Fruit fly (Drosophila melanogaster) whole organism, embryonic: ENCODE data around the gene Ctr9.

Experiments used
- Adf1 ChIP-seq: fragments of 200-800 bp; sonication (Bioruptor generic); IDR thresholded peaks from 2 replicates; pipeline ENCODE4 v1.3.6; 2022; ENCODE audit warnings: missing biosample characterization, missing genetic modification characterization
- B-H2 ChIP-seq: fragments of 200-800 bp; sonication (Bioruptor generic); optimal IDR thresholded peaks from 2 replicates; lab custom pipeline; 2018; ENCODE audit warnings: missing biosample characterization, mild to moderate bottlenecking, missing genetic modification characterization
- BEAF-32 ChIP-seq: fragments of 200-800 bp; sonication (Bioruptor generic); optimal IDR thresholded peaks from 3 replicates; lab custom pipeline; 2017; ENCODE audit warnings: missing biosample characterization, missing genetic modification characterization, mild to moderate bottlenecking, moderate library complexity, missing genetic modification reagents
- Bgb ChIP-seq: fragments of 200-800 bp; sonication (Bioruptor generic); IDR thresholded peaks from 2 replicates; pipeline ENCODE4 v1.3.6; 2022; ENCODE audit warnings: missing biosample characterization, missing genetic modification characterization; ENCODE audit not compliant: partially characterized antibody
- CG11247 ChIP-seq: fragments of 200-800 bp; sonication (Bioruptor generic); IDR thresholded peaks from 2 replicates; pipeline ENCODE4 v1.3.6; 2022; ENCODE audit warnings: missing biosample characterization, missing genetic modification characterization
- CG1233 ChIP-seq: fragments of 200-800 bp; sonication (Bioruptor generic); optimal IDR thresholded peaks from 4 replicates; lab custom pipeline; 2018; ENCODE audit warnings: missing biosample characterization, mild to moderate bottlenecking, missing genetic modification characterization
- CG13287 ChIP-seq: fragments of 200-800 bp; sonication (Bioruptor generic); IDR thresholded peaks from 2 replicates; pipeline ENCODE4 v1.3.6; 2022; ENCODE audit warnings: missing biosample characterization, missing genetic modification characterization; ENCODE audit not compliant: partially characterized antibody
- CG14860 ChIP-seq: fragments of 200-800 bp; sonication (Bioruptor generic); IDR thresholded peaks from 3 replicates; pipeline ENCODE4 v1.3.6; 2022; ENCODE audit warnings: missing biosample characterization, missing genetic modification characterization; ENCODE audit not compliant: partially characterized antibody
- CG17186 ChIP-seq: fragments of 200-800 bp; sonication (Bioruptor generic); optimal IDR thresholded peaks from 3 replicates; lab custom pipeline; 2017; ENCODE audit warnings: missing biosample characterization, missing genetic modification reagents, missing genetic modification characterization
- CG3281 ChIP-seq: fragments of 200-800 bp; sonication (Bioruptor generic); optimal IDR thresholded peaks from 3 replicates; lab custom pipeline; 2017; ENCODE audit warnings: missing biosample characterization, mild to moderate bottlenecking, missing genetic modification characterization
- CG3995 ChIP-seq: fragments of 200-800 bp; sonication (Bioruptor generic); optimal IDR thresholded peaks from 3 replicates; lab custom pipeline; 2016; ENCODE audit warnings: missing biosample characterization, missing genetic modification characterization
- CG7928 ChIP-seq: fragments of 200-800 bp; sonication (Bioruptor generic); optimal IDR thresholded peaks from 2 replicates; lab custom pipeline; 2017; ENCODE audit warnings: missing biosample characterization, mild to moderate bottlenecking, missing genetic modification characterization
- CG7963 ChIP-seq: fragments of 200-800 bp; sonication (Bioruptor generic); IDR thresholded peaks from 3 replicates; pipeline ENCODE4 v1.3.6; 2022; ENCODE audit warnings: missing biosample characterization, missing genetic modification characterization; ENCODE audit not compliant: partially characterized antibody
- Dll ChIP-seq: fragments of 200-800 bp; sonication (Bioruptor generic); IDR thresholded peaks from 4 replicates; pipeline ENCODE4 v1.3.6; 2022; ENCODE audit warnings: missing biosample characterization, missing genetic modification characterization; ENCODE audit not compliant: partially characterized antibody
- Doc3 ChIP-seq: fragments of 200-800 bp; sonication (Bioruptor generic); IDR thresholded peaks from 3 replicates; pipeline ENCODE4 v1.3.6; 2022; ENCODE audit warnings: missing biosample characterization, missing genetic modification characterization; ENCODE audit not compliant: partially characterized antibody
- Dp ChIP-seq: fragments of 200-800 bp; sonication (Bioruptor generic); optimal IDR thresholded peaks from 2 replicates; lab custom pipeline; 2018; ENCODE audit warnings: missing biosample characterization, mild to moderate bottlenecking, missing genetic modification characterization, moderate library complexity
- Dref ChIP-seq: fragments of 200-800 bp; sonication (Bioruptor generic); IDR thresholded peaks from 2 replicates; pipeline ENCODE4 v1.3.6; 2022; ENCODE audit warnings: missing biosample characterization, missing genetic modification characterization
- Ets97D ChIP-seq: fragments of 200-800 bp; sonication (Bioruptor generic); optimal IDR thresholded peaks from 3 replicates; lab custom pipeline; 2016; ENCODE audit warnings: missing biosample characterization, missing genetic modification characterization
- Fer1 ChIP-seq: fragments of 200-800 bp; sonication (Bioruptor generic); optimal IDR thresholded peaks from 2 replicates; lab custom pipeline; 2017; ENCODE audit warnings: missing biosample characterization, mild to moderate bottlenecking, missing genetic modification characterization
- HHEX ChIP-seq: fragments of 200-800 bp; sonication (Bioruptor generic); optimal IDR thresholded peaks from 3 replicates; lab custom pipeline; 2017; ENCODE audit warnings: missing biosample characterization, mild to moderate bottlenecking, missing genetic modification characterization, missing genetic modification reagents
- HmgZ ChIP-seq: fragments of 200-800 bp; sonication (Bioruptor generic); optimal IDR thresholded peaks from 2 replicates; lab custom pipeline; 2018; ENCODE audit warnings: missing biosample characterization, mild to moderate bottlenecking, missing genetic modification characterization
- Hr78 ChIP-seq, 2 experiments: fragments of 200-800 bp in 1 of 2; fragments of >200 bp in 1 of 2; sonication (Bioruptor generic) in 1 of 2; optimal IDR thresholded peaks; 2 replicates each; lab custom pipeline; 2017 to 2019; ENCODE audit warnings: missing biosample characterization in 2 of 2, missing genetic modification characterization in 2 of 2, mild to moderate bottlenecking in 1 of 2, moderate library complexity in 1 of 2
- Jarid2 ChIP-seq: fragments of 200-800 bp; sonication (Bioruptor generic); optimal IDR thresholded peaks from 3 replicates; lab custom pipeline; 2017; ENCODE audit warnings: mild to moderate bottlenecking, missing biosample characterization, missing genetic modification reagents, missing genetic modification characterization
- MBD-R2 ChIP-seq: fragments of 200-800 bp; sonication (Bioruptor generic); IDR thresholded peaks from 2 replicates; pipeline ENCODE4 v1.3.6; 2022; ENCODE audit warnings: missing biosample characterization, missing genetic modification characterization
- Myb ChIP-seq: fragments of 200-800 bp; sonication (Bioruptor generic); optimal IDR thresholded peaks from 2 replicates; lab custom pipeline; 2016; ENCODE audit warnings: missing biosample characterization, missing genetic modification characterization
- Scr ChIP-seq: fragments of 200-800 bp; sonication (Bioruptor generic); IDR thresholded peaks from 2 replicates; pipeline ENCODE4 v1.3.6; 2022; ENCODE audit warnings: missing biosample characterization, missing genetic modification characterization; ENCODE audit not compliant: partially characterized antibody
- Side ChIP-seq: fragments of 200-800 bp; sonication (Bioruptor generic); optimal IDR thresholded peaks from 2 replicates; lab custom pipeline; 2016; ENCODE audit warnings: missing biosample characterization, missing genetic modification characterization
- Sry-δ ChIP-seq: fragments of 200-800 bp; sonication (Bioruptor generic); optimal IDR thresholded peaks from 2 replicates; lab custom pipeline; 2016; ENCODE audit warnings: missing biosample characterization, missing genetic modification characterization
- amos ChIP-seq: fragments of 200-800 bp; sonication (Bioruptor generic); IDR thresholded peaks from 2 replicates; pipeline ENCODE4 v1.3.6; 2022; ENCODE audit warnings: missing biosample characterization, missing genetic modification characterization; ENCODE audit not compliant: partially characterized antibody
- ara ChIP-seq: fragments of 200-800 bp; sonication (Bioruptor generic); IDR thresholded peaks from 2 replicates; pipeline ENCODE4 v1.3.6; 2022; ENCODE audit warnings: missing biosample characterization, missing genetic modification characterization
- ash1 ChIP-seq: fragments of 200-800 bp; sonication (Bioruptor generic); optimal IDR thresholded peaks from 2 replicates; lab custom pipeline; 2018; ENCODE audit warnings: missing biosample characterization, mild to moderate bottlenecking, missing genetic modification characterization
- ato ChIP-seq: fragments of 200-800 bp; sonication (Bioruptor generic); IDR thresholded peaks from 2 replicates; pipeline ENCODE4 v1.3.6; 2022; ENCODE audit warnings: missing biosample characterization, missing genetic modification characterization; ENCODE audit not compliant: partially characterized antibody
- ci ChIP-seq: fragments of 200-800 bp; sonication (Bioruptor generic); IDR thresholded peaks from 3 replicates; pipeline ENCODE4 v1.3.6; 2022; ENCODE audit warnings: missing biosample characterization, missing genetic modification characterization
- crp ChIP-seq, 2 experiments: fragments of 200-800 bp; sonication (Bioruptor generic); optimal IDR thresholded peaks; 2 replicates in 1 of 2; 3 replicates in 1 of 2; lab custom pipeline; 2017; ENCODE audit warnings: missing biosample characterization in 2 of 2, missing genetic modification characterization in 2 of 2, mild to moderate bottlenecking in 1 of 2, moderate library complexity in 1 of 2
- dysf ChIP-seq: fragments of 200-800 bp; sonication (Bioruptor generic); IDR thresholded peaks from 3 replicates; pipeline ENCODE4 v1.3.6; 2022; ENCODE audit warnings: missing biosample characterization, missing genetic modification characterization
- exex ChIP-seq: fragments of 200-800 bp; sonication (Bioruptor generic); optimal IDR thresholded peaks from 4 replicates; lab custom pipeline; 2018; ENCODE audit warnings: missing biosample characterization, mild to moderate bottlenecking, missing genetic modification characterization, moderate library complexity
- gce ChIP-seq: fragments of 200-800 bp; sonication (Bioruptor generic); IDR thresholded peaks from 3 replicates; pipeline ENCODE4 v1.3.6; 2022; ENCODE audit warnings: missing biosample characterization, missing genetic modification characterization
- hbn ChIP-seq: fragments of 200-800 bp; sonication (Bioruptor generic); IDR thresholded peaks from 2 replicates; pipeline ENCODE4 v1.3.6; 2022; ENCODE audit warnings: missing biosample characterization, missing genetic modification characterization; ENCODE audit not compliant: partially characterized antibody
- knrl ChIP-seq: fragments of 200-800 bp; sonication (Bioruptor generic); IDR thresholded peaks from 3 replicates; pipeline ENCODE4 v1.3.6; 2022; ENCODE audit warnings: missing biosample characterization, missing genetic modification characterization; ENCODE audit not compliant: partially characterized antibody
- onecut ChIP-seq: fragments of 200-800 bp; sonication (Bioruptor generic); IDR thresholded peaks from 2 replicates; pipeline ENCODE4 v1.3.6; 2022; ENCODE audit warnings: missing biosample characterization, missing genetic modification characterization
- p53 ChIP-seq: fragments of 200-800 bp; sonication (Bioruptor generic); optimal IDR thresholded peaks from 2 replicates; lab custom pipeline; 2016; ENCODE audit warnings: missing biosample characterization, missing genetic modification characterization
- pum ChIP-seq: fragments of 200-800 bp; sonication (Bioruptor generic); optimal IDR thresholded peaks from 2 replicates; lab custom pipeline; 2016; ENCODE audit warnings: missing biosample characterization, missing genetic modification characterization
- sens ChIP-seq: fragments of 200-800 bp; sonication (Bioruptor generic); peaks from one replicate; lab custom pipeline; 2016; ENCODE audit warnings: missing biosample characterization, missing genetic modification characterization
- sisA ChIP-seq: fragments of 200-800 bp; sonication (Bioruptor generic); IDR thresholded peaks from 2 replicates; pipeline ENCODE4 v1.3.6; 2022; ENCODE audit warnings: missing biosample characterization, missing genetic modification characterization
- sna ChIP-seq: fragments of 200-800 bp; sonication (Bioruptor generic); IDR thresholded peaks from 2 replicates; pipeline ENCODE4 v1.3.6; 2022; ENCODE audit warnings: missing biosample characterization, missing genetic modification characterization; ENCODE audit not compliant: partially characterized antibody
- tna ChIP-seq: fragments of 200-800 bp; sonication (Bioruptor generic); IDR thresholded peaks from 2 replicates; pipeline ENCODE4 v1.3.6; 2022; ENCODE audit warnings: missing biosample characterization, missing genetic modification characterization; ENCODE audit not compliant: partially characterized antibody
- trem ChIP-seq: fragments of 200-800 bp; optimal IDR thresholded peaks from 3 replicates; lab custom pipeline; 2019; ENCODE audit warnings: missing biosample characterization, mild to moderate bottlenecking, missing genetic modification characterization, moderate library complexity
- vvl ChIP-seq: fragments of 200-800 bp; sonication (Bioruptor generic); IDR thresholded peaks from 2 replicates; pipeline ENCODE4 v1.3.6; 2022; ENCODE audit warnings: missing biosample characterization, missing genetic modification characterization

Gene Ctr9

dm6 chr3L:1318241-1318640, 11.2 kb downstream of the Ctr9 start, which contains the start of gene Myo61F (continued):
- peak; percentile 27 for TF ChIP-seq sens
- peak; percentile 32 for TF ChIP-seq B-H2 (GFP tag; lab: Kevin White, UChicago)
- TF ChIP-seq Sry-δ (GFP tag; lab: Kevin White, UChicago): peak; percentile 12
- TF ChIP-seq CG1233 (GFP tag; lab: Kevin White, UChicago): no peak
- TF ChIP-seq Jarid2 (GFP tag; lab: Kevin White, UChicago): peak; percentile 50
- no peak for TF ChIP-seq ash1
- TF ChIP-seq amos (GFP tag; lab: Robert Waterston, UW): peak; percentile 30; the same call in 1 of the 2 replicates
- TF ChIP-seq CG11247: no peak
- TF ChIP-seq Dref (GFP tag; lab: Robert Waterston, UW): peak; percentile 78
- peak; percentile 15 for TF ChIP-seq Fer1 (GFP tag; lab: Kevin White, UChicago)
- peak; percentile 54; the same call in 3 of the 4 replicates for TF ChIP-seq Dll (GFP tag; lab: Robert Waterston, UW)
- TF ChIP-seq Bgb: peak; percentile 58
- peak; percentile 46; the same call in 1 of the 3 replicates for TF ChIP-seq CG14860 (GFP tag; lab: Robert Waterston, UW)
- TF ChIP-seq Doc3: 0 out of 3 replicates have a peak, but pooled peaks have one; percentile 12
- TF ChIP-seq ci (GFP tag; lab: Robert Waterston, UW): peak; percentile 34; the same call in 1 of the 3 replicates
- TF ChIP-seq MBD-R2 (GFP tag; lab: Robert Waterston, UW): peak; percentile 59
- peak; percentile 42; the same call in 1 of the 2 replicates for TF ChIP-seq sna (GFP tag; lab: Robert Waterston, UW)
- TF ChIP-seq CG17186: peak; percentile 72
- peak; percentile 87 for TF ChIP-seq CG3995 (GFP tag; lab: Kevin White, UChicago)
- no peak for TF ChIP-seq CG3281
- TF ChIP-seq gce (GFP tag; lab: Robert Waterston, UW): 0 out of 3 replicates have a peak, but pooled peaks have one; percentile 23
- TF ChIP-seq ato (GFP tag; lab: Robert Waterston, UW): peak; percentile 44; the same call in 1 of the 2 replicates
- TF ChIP-seq dysf (GFP tag; lab: Robert Waterston, UW): 0 out of 3 replicates have a peak, but pooled peaks have one; percentile 23
- TF ChIP-seq onecut (GFP tag; lab: Robert Waterston, UW): peak; percentile 46
- peak; percentile 21 for TF ChIP-seq BEAF-32 (GFP tag; lab: Kevin White, UChicago)
- peak; percentile 48 for TF ChIP-seq hbn
- peak; percentile 54 for TF ChIP-seq Scr (GFP tag; lab: Robert Waterston, UW)
- peak; percentile 27 for TF ChIP-seq HmgZ (tag; lab: Kevin White, UChicago)
- 0 out of 3 replicates have a peak, but pooled peaks have one; percentile 61 for TF ChIP-seq CG7963 (GFP tag; lab: Robert Waterston, UW)
- TF ChIP-seq HHEX (GFP tag; lab: Kevin White, UChicago): no peak
- TF ChIP-seq Dp (GFP tag; lab: Kevin White, UChicago): peak; percentile 86
- TF ChIP-seq Ets97D (GFP tag; lab: Kevin White, UChicago): peak; percentile 12
- peak in 1 of 2 experiments; percentile 38 for TF ChIP-seq Hr78 (GFP tag; optimal IDR thresholded peaks at IDR 0.05; lab: Kevin White, UChicago)
- TF ChIP-seq ara (GFP tag; lab: Robert Waterston, UW): no peak
- peak in 1 of 2 experiments; percentile 89 for TF ChIP-seq crp (GFP tag; optimal IDR thresholded peaks at IDR 0.05; lab: Kevin White, UChicago)
- no peak for TF ChIP-seq Side (GFP tag; lab: Kevin White, UChicago)
- TF ChIP-seq CG13287: peak; percentile 77
- TF ChIP-seq Adf1 (GFP tag; lab: Robert Waterston, UW): peak; percentile 88
- peak; percentile 45 for TF ChIP-seq CG7928 (GFP tag; lab: Kevin White, UChicago)
- TF ChIP-seq sisA (GFP tag; lab: Robert Waterston, UW): no peak
- peak; percentile 74 for TF ChIP-seq vvl (GFP tag; lab: Robert Waterston, UW)
- TF ChIP-seq p53 (GFP tag; lab: Kevin White, UChicago): no peak
- no peak for TF ChIP-seq exex (tag; lab: Kevin White, UChicago)
- TF ChIP-seq knrl (GFP tag; lab: Robert Waterston, UW): 0 out of 3 replicates have a peak, but pooled peaks have one; percentile 23
- TF ChIP-seq pum (GFP tag; lab: Kevin White, UChicago): no peak
- TF ChIP-seq tna (GFP tag; lab: Robert Waterston, UW): peak; percentile 39; the same call in 1 of the 2 replicates
- peak; percentile 98 for TF ChIP-seq trem (tag; lab: Kevin White, UChicago)
- peak; percentile 93 for TF ChIP-seq Myb
